Fruit fly (Drosophila melanogaster): Measurements from ENCODE around the gene CG14297.
A peak's percentile ranks its signal among the peaks of the same experiment; 100 is the strongest.

CG14297 gene

dm6 chr3R:18849148-18849547 lies 48.8 kb upstream of the CG14297 start, which contains the start of gene Octalpha2R (continued):
- TF ChIP-seq abd-A (tag; optimal IDR thresholded peaks at IDR 0.05) (peak; percentile 16), zen2 (GFP tag; IDR thresholded peaks at IDR 0.05; ENCODE audit: partially characterized antibody) (peak; percentile 61; the same call in 2 of the 3 replicates), CG8478 (optimal IDR thresholded peaks at IDR 0.05) (no peak), CG1832 (GFP tag; optimal IDR thresholded peaks at IDR 0.05) (peak; percentile 34), CG5953 (GFP tag; IDR thresholded peaks at IDR 0.05) (no peak), CG32532 (GFP tag; IDR thresholded peaks at IDR 0.05) (peak; percentile 46; the same call in 1 of the 2 replicates), CG2875 (GFP tag; optimal IDR thresholded peaks at IDR 0.05) (no peak), Hmr (GFP tag; optimal IDR thresholded peaks at IDR 0.05) (peak; percentile 9), chm (GFP tag; IDR thresholded peaks at IDR 0.05) (0 out of 2 replicates have a peak, but pooled peaks have one; percentile 41), Rfx (GFP tag; IDR thresholded peaks at IDR 0.05) (peak; percentile 31; the same call in 1 of the 2 replicates), Ssrp (tag; optimal IDR thresholded peaks at IDR 0.05) (no peak), CG3726 (GFP tag; IDR thresholded peaks at IDR 0.05) (0 out of 3 replicates have a peak, but pooled peaks have one; percentile 36), seq (GFP tag; IDR thresholded peaks at IDR 0.05) (0 out of 2 replicates have a peak, but pooled peaks have one; percentile 41), CG17186 (GFP tag; optimal IDR thresholded peaks at IDR 0.05) (no peak), CG34224 (GFP tag; IDR thresholded peaks at IDR 0.05; ENCODE audit: partially characterized antibody) (0 out of 3 replicates have a peak, but pooled peaks have one; percentile 18)

dm6 chr3R:18851698-18852097 lies 46.2 kb upstream of the CG14297 start, which contains the start of gene CG31226:
Gene CG31226, minus strand, starts transcription at chr3R:18851798.
- TF ChIP-seq Dbx (GFP tag; IDR thresholded peaks at IDR 0.05) (no peak), Aef1 (GFP tag; IDR thresholded peaks at IDR 0.05) (no peak), CG8290 (GFP tag; optimal IDR thresholded peaks at IDR 0.05) (no peak), CG8290 (tag; optimal IDR thresholded peaks at IDR 0.05) (no peak)

DNA sequence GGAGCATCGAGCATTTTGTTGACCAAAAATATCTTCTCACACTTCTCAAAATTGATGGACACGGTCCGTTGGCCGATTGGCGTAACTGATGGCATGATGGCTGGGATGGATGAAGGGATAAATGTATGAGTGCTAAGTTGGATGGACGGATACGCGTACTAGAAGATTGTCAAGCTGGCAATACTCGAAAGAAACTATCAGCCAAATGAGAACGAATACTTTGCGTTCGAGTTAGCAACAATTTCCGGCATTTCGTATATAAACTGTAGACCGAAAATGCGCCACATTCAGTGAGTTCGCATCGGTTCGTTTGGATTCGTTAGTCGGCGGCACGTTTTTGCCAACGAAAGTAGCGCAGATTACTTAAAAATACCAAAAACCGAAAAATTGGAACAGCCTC lies 22.7 kb upstream of the CG14297 start, which contains the start of gene CG14298:
CG14298 (plus strand) TSS at position 301 of the 400 bp plus-strand sequence.
- no peak for TF ChIP-seq CG17829 (tag; optimal IDR thresholded peaks at IDR 0.05)
- TF ChIP-seq ssp (GFP tag; IDR thresholded peaks at IDR 0.05), result no peak
- TF ChIP-seq abd-A (tag; optimal IDR thresholded peaks at IDR 0.05), result no peak
- no peak for TF ChIP-seq stc (GFP tag; IDR thresholded peaks at IDR 0.05)
- TF ChIP-seq CG14014 (GFP tag; IDR thresholded peaks at IDR 0.05), result no peak
- peak; percentile 79 for TF ChIP-seq CG8281 (tag; optimal IDR thresholded peaks at IDR 0.05)

DNA sequence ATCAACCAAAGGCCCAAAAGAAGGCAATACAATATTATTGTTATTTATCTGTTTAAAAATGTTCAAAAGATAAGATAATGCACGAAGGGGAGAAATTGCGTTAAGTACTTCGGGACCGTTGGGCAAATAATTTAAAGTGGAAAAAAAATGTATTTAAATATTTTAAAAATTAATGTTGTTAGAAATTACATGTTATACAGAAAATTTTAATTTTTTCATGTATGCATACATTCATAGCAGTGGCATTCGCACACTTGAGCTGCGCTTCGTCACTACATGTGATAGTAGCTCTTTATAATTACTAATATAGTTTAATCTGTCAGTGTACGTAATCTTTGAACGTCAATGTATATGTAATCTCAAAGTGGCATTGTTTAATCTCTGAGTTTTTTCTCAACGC lies 2.7 kb upstream of the CG14297 start:
- TF ChIP-seq Eip74EF (GFP tag; optimal IDR thresholded peaks at IDR 0.05) (no peak), Fer3 (tag; optimal IDR thresholded peaks at IDR 0.05) (peak; percentile 51), CG10267 (tag; optimal IDR thresholded peaks at IDR 0.05) (no peak), CG7372 (GFP tag; IDR thresholded peaks at IDR 0.05) (peak; percentile 67), Taf1 (GFP tag; IDR thresholded peaks at IDR 0.05) (peak; percentile 70; the same call in 1 of the 2 replicates), onecut (GFP tag; IDR thresholded peaks at IDR 0.05) (peak; percentile 16; the same call in 1 of the 2 replicates), bcd (GFP tag; optimal IDR thresholded peaks at IDR 0.05) (no peak), al (GFP tag; IDR thresholded peaks at IDR 0.05) (peak; percentile 74), ATbp (GFP tag; optimal IDR thresholded peaks at IDR 0.05) (no peak), gsb (GFP tag; IDR thresholded peaks at IDR 0.05) (peak; percentile 71), Dll (GFP tag; IDR thresholded peaks at IDR 0.05; ENCODE audit: partially characterized antibody) (no peak), kah (GFP tag; optimal IDR thresholded peaks at IDR 0.05) (no peak), CG2875 (GFP tag; optimal IDR thresholded peaks at IDR 0.05) (no peak), CG11085 (GFP tag; IDR thresholded peaks at IDR 0.05) (peak; percentile 59), Ravus (GFP tag; IDR thresholded peaks at IDR 0.05) (peak; percentile 52), CG3838 (GFP tag; optimal IDR thresholded peaks at IDR 0.05) (no peak), Meics (GFP tag; optimal IDR thresholded peaks at IDR 0.05) (peak; percentile 97), p53 (GFP tag; optimal IDR thresholded peaks at IDR 0.05) (no peak), gce (GFP tag; IDR thresholded peaks at IDR 0.05) (peak; percentile 39; the same call in 1 of the 3 replicates), ro (GFP tag; IDR thresholded peaks at IDR 0.05) (peak; percentile 30; the same call in 1 of the 2 replicates), CG11695 (GFP tag; IDR thresholded peaks at IDR 0.05) (peak; percentile 65; the same call in 2 of the 3 replicates), C15 (GFP tag; IDR thresholded peaks at IDR 0.05) (0 out of 3 replicates have a peak, but pooled peaks have one; percentile 9), sqz (GFP tag; optimal IDR thresholded peaks at IDR 0.05) (no peak), CG42726 (GFP tag; IDR thresholded peaks at IDR 0.05; ENCODE audit: partially characterized antibody) (no peak)

Data from whole organism, embryonic.